Worm (Caenorhabditis elegans): Measurements from ENCODE around the gene lgc-36.
"Not testable (repeated sequence)": the region's sequence is repeated elsewhere in the genome, so short reads cannot be mapped to it uniquely, and the experiment has no call there.

- not testable (repeated sequence) for TF ChIP-seq attf-3 (GFP tag; conservative IDR thresholded peaks at IDR 0.05); mxl-1 (tag; optimal IDR thresholded peaks at IDR 0.05); lag-1 (GFP tag; IDR thresholded peaks at IDR 0.05); aptf-2 (GFP tag; conservative IDR thresholded peaks at IDR 0.05)
These were observed 27.3 kb upstream of the lgc-36 start, which contains the start of gene C03E10.3 for ce11 chrV:11286114-11286513.

Data from whole organism, young adult.